Fruit fly (Drosophila melanogaster) whole organism, embryonic: Measurements from ENCODE around the gene CG8379.

Experiments used
- Aef1 ChIP-seq: fragments of 200-800 bp; sonication (Bioruptor generic); IDR thresholded peaks from 3 replicates; pipeline ENCODE4 v1.3.6; 2022; ENCODE audit warnings: missing biosample characterization, missing genetic modification characterization
- CG10209 ChIP-seq: fragments of 200-800 bp; sonication (Bioruptor generic); optimal IDR thresholded peaks from 3 replicates; lab custom pipeline; 2017; ENCODE audit warnings: missing biosample characterization, mild to moderate bottlenecking, missing genetic modification characterization, missing genetic modification reagents
- CG10654 ChIP-seq: fragments of 200-800 bp; sonication (Bioruptor generic); optimal IDR thresholded peaks from 2 replicates; lab custom pipeline; 2016; ENCODE audit warnings: missing biosample characterization, missing genetic modification characterization
- CG10979 ChIP-seq: fragments of 200-800 bp; sonication (Bioruptor generic); optimal IDR thresholded peaks from 2 replicates; lab custom pipeline; 2018; ENCODE audit warnings: missing biosample characterization, mild to moderate bottlenecking, missing genetic modification characterization, moderate library complexity
- CG11093 ChIP-seq: fragments of 200-800 bp; sonication (Bioruptor generic); IDR thresholded peaks from 3 replicates; pipeline ENCODE4 v1.3.6; 2022; ENCODE audit warnings: missing biosample characterization, missing genetic modification characterization
- CG11456 ChIP-seq: fragments of 200-800 bp; sonication (Bioruptor generic); IDR thresholded peaks from 3 replicates; pipeline ENCODE4 v1.3.6; 2022; ENCODE audit warnings: missing biosample characterization, missing genetic modification characterization
- CG1647 ChIP-seq: fragments of 200-800 bp; sonication (Bioruptor generic); optimal IDR thresholded peaks from 3 replicates; lab custom pipeline; 2016; ENCODE audit warnings: missing biosample characterization, missing genetic modification characterization
- CG16815 ChIP-seq: fragments of 200-800 bp; sonication (Bioruptor generic); optimal IDR thresholded peaks from 3 replicates; lab custom pipeline; 2017; ENCODE audit warnings: missing biosample characterization, mild to moderate bottlenecking, missing genetic modification characterization
- CG17912 ChIP-seq: fragments of 200-800 bp; sonication (Bioruptor generic); optimal IDR thresholded peaks from 2 replicates; lab custom pipeline; 2018; ENCODE audit warnings: missing biosample characterization, mild to moderate bottlenecking, missing genetic modification characterization
- CG18599 ChIP-seq: fragments of 200-800 bp; sonication (Bioruptor generic); optimal IDR thresholded peaks from 3 replicates; lab custom pipeline; 2017; ENCODE audit warnings: missing biosample characterization, missing genetic modification characterization, mild to moderate bottlenecking, moderate library complexity, missing genetic modification reagents
- CG3065 ChIP-seq: fragments of 200-800 bp; sonication (Bioruptor generic); optimal IDR thresholded peaks from 2 replicates; lab custom pipeline; 2016; ENCODE audit warnings: missing biosample characterization, missing genetic modification characterization
- CG3281 ChIP-seq: fragments of 200-800 bp; sonication (Bioruptor generic); optimal IDR thresholded peaks from 3 replicates; lab custom pipeline; 2017; ENCODE audit warnings: missing biosample characterization, mild to moderate bottlenecking, missing genetic modification characterization
- CG34224 ChIP-seq: fragments of 200-800 bp; sonication (Bioruptor generic); IDR thresholded peaks from 3 replicates; pipeline ENCODE4 v1.3.6; 2022; ENCODE audit warnings: missing biosample characterization, missing genetic modification characterization; ENCODE audit not compliant: partially characterized antibody
- CG4282 ChIP-seq: fragments of 200-800 bp; sonication (Bioruptor generic); optimal IDR thresholded peaks from 2 replicates; lab custom pipeline; 2016; ENCODE audit warnings: missing biosample characterization, missing genetic modification characterization
- CG4617 ChIP-seq: fragments of 200-800 bp; sonication (Bioruptor generic); optimal IDR thresholded peaks from 3 replicates; lab custom pipeline; 2016; ENCODE audit warnings: missing biosample characterization, missing genetic modification characterization, borderline replicate concordance
- CG6175 ChIP-seq: fragments of 200-800 bp; sonication (Bioruptor generic); IDR thresholded peaks from 3 replicates; pipeline ENCODE4 v1.3.6; 2022; ENCODE audit warnings: missing biosample characterization, missing genetic modification characterization
- CG6765 ChIP-seq: fragments of 200-800 bp; sonication (Bioruptor generic); optimal IDR thresholded peaks from 3 replicates; lab custom pipeline; 2017; ENCODE audit warnings: missing biosample characterization, mild to moderate bottlenecking, missing genetic modification characterization
- CG7987 ChIP-seq: fragments of 200-800 bp; sonication (Bioruptor generic); optimal IDR thresholded peaks from 2 replicates; lab custom pipeline; 2018; ENCODE audit warnings: missing biosample characterization, mild to moderate bottlenecking, missing genetic modification characterization, moderate library complexity
- CG9215 ChIP-seq: fragments of 200-800 bp; sonication (Bioruptor generic); IDR thresholded peaks from 2 replicates; pipeline ENCODE4 v1.3.6; 2022; ENCODE audit warnings: missing biosample characterization, missing genetic modification characterization
- CG9797 ChIP-seq: fragments of 200-800 bp; sonication (Bioruptor generic); optimal IDR thresholded peaks from 3 replicates; lab custom pipeline; 2018; ENCODE audit warnings: missing biosample characterization, mild to moderate bottlenecking, missing genetic modification characterization
- CoRest ChIP-seq: fragments of 200-800 bp; sonication (Bioruptor generic); optimal IDR thresholded peaks from 3 replicates; lab custom pipeline; 2018; ENCODE audit warnings: missing biosample characterization, mild to moderate bottlenecking, missing genetic modification characterization, moderate library complexity
- Dip2 ChIP-seq: fragments of 200-800 bp; sonication (Bioruptor generic); IDR thresholded peaks from 2 replicates; pipeline ENCODE4 v1.3.6; 2022; ENCODE audit warnings: missing biosample characterization, missing genetic modification characterization
- Drgx ChIP-seq: fragments of 200-800 bp; sonication (Bioruptor generic); IDR thresholded peaks from 2 replicates; pipeline ENCODE4 v1.3.6; 2022; ENCODE audit warnings: missing biosample characterization, missing genetic modification characterization
- HLH3B ChIP-seq: fragments of 200-800 bp; sonication (Bioruptor generic); IDR thresholded peaks from 2 replicates; pipeline ENCODE4 v1.3.6; 2022; ENCODE audit warnings: missing biosample characterization, missing genetic modification characterization
- Hey ChIP-seq: fragments of 200-800 bp; sonication (Bioruptor generic); optimal IDR thresholded peaks from 3 replicates; lab custom pipeline; 2018; ENCODE audit warnings: missing biosample characterization, mild to moderate bottlenecking, missing genetic modification characterization
- Hr51 ChIP-seq, 2 experiments: fragments of 200-800 bp; sonication (Bioruptor generic); optimal IDR thresholded peaks; 2 replicates in 1 of 2; 3 replicates in 1 of 2; lab custom pipeline; 2016 to 2018; ENCODE audit warnings: missing biosample characterization in 2 of 2, missing genetic modification characterization in 2 of 2, mild to moderate bottlenecking in 1 of 2, moderate library complexity in 1 of 2
- Hr78 ChIP-seq, 2 experiments: fragments of 200-800 bp in 1 of 2; fragments of >200 bp in 1 of 2; sonication (Bioruptor generic) in 1 of 2; optimal IDR thresholded peaks; 2 replicates each; lab custom pipeline; 2017 to 2019; ENCODE audit warnings: missing biosample characterization in 2 of 2, missing genetic modification characterization in 2 of 2, mild to moderate bottlenecking in 1 of 2, moderate library complexity in 1 of 2
- Meics ChIP-seq: fragments of 200-800 bp; sonication (Bioruptor generic); optimal IDR thresholded peaks from 2 replicates; lab custom pipeline; 2017; ENCODE audit warnings: missing biosample characterization, mild to moderate bottlenecking, missing genetic modification characterization
- Oaz ChIP-seq: fragments of 200-800 bp; sonication (Bioruptor generic); IDR thresholded peaks from 2 replicates; pipeline ENCODE4 v1.3.6; 2022; ENCODE audit warnings: missing biosample characterization, missing genetic modification characterization
- Six4 ChIP-seq: fragments of 200-800 bp; sonication (Bioruptor generic); optimal IDR thresholded peaks from 2 replicates; lab custom pipeline; 2016; ENCODE audit warnings: missing biosample characterization, missing genetic modification characterization
- al ChIP-seq: fragments of 200-800 bp; sonication (Bioruptor generic); IDR thresholded peaks from 2 replicates; pipeline ENCODE4 v1.3.6; 2022; ENCODE audit warnings: missing biosample characterization, missing genetic modification characterization
- bsh ChIP-seq, 2 experiments: fragments of 200-800 bp; sonication (Bioruptor generic); optimal IDR thresholded peaks; 2 replicates each; lab custom pipeline; 2017 to 2018; ENCODE audit warnings: mild to moderate bottlenecking in 2 of 2, missing biosample characterization in 2 of 2, missing genetic modification characterization in 2 of 2, moderate library complexity in 1 of 2
- crc ChIP-seq: fragments of 200-800 bp; sonication (Bioruptor generic); optimal IDR thresholded peaks from 2 replicates; lab custom pipeline; 2016; ENCODE audit warnings: missing biosample characterization, missing genetic modification characterization
- da ChIP-seq: fragments of 200-800 bp; sonication (Bioruptor generic); optimal IDR thresholded peaks from 2 replicates; lab custom pipeline; 2016; ENCODE audit warnings: missing biosample characterization, missing genetic modification characterization
- eve ChIP-seq, 2 experiments: fragments of >200 bp; optimal IDR thresholded peaks; 2 replicates each; lab custom pipeline; 2017; ENCODE audit warnings: missing biosample characterization in 2 of 2, missing genetic modification characterization in 2 of 2
- fu2 ChIP-seq: fragments of 200-800 bp; sonication (Bioruptor generic); optimal IDR thresholded peaks from 2 replicates; lab custom pipeline; 2016; ENCODE audit warnings: missing biosample characterization, missing genetic modification characterization
- gce ChIP-seq: fragments of 200-800 bp; sonication (Bioruptor generic); IDR thresholded peaks from 3 replicates; pipeline ENCODE4 v1.3.6; 2022; ENCODE audit warnings: missing biosample characterization, missing genetic modification characterization
- gfzf ChIP-seq: fragments of 200-800 bp; sonication (Bioruptor generic); optimal IDR thresholded peaks from 2 replicates; lab custom pipeline; 2016; ENCODE audit warnings: missing biosample characterization, mild to moderate bottlenecking, missing genetic modification characterization, moderate library complexity
- grau ChIP-seq: fragments of 200-800 bp; optimal IDR thresholded peaks from 3 replicates; lab custom pipeline; 2019; ENCODE audit warnings: missing biosample characterization, mild to moderate bottlenecking, missing genetic modification characterization, moderate library complexity
- grn ChIP-seq: fragments of 200-800 bp; sonication (Bioruptor generic); optimal IDR thresholded peaks from 3 replicates; lab custom pipeline; 2017; ENCODE audit warnings: missing biosample characterization, missing genetic modification characterization
- gt ChIP-seq: fragments of 200-800 bp; sonication (Bioruptor generic); IDR thresholded peaks from 2 replicates; pipeline ENCODE4 v1.3.6; 2022; ENCODE audit warnings: missing biosample characterization, missing genetic modification characterization
- hb ChIP-seq: fragments of 200-800 bp; sonication (Bioruptor generic); IDR thresholded peaks from 3 replicates; pipeline ENCODE4 v1.3.6; 2022; ENCODE audit warnings: missing biosample characterization, missing genetic modification characterization; ENCODE audit not compliant: partially characterized antibody
- lbe ChIP-seq: fragments of 200-800 bp; sonication (Bioruptor generic); optimal IDR thresholded peaks from 2 replicates; lab custom pipeline; 2016; ENCODE audit warnings: missing biosample characterization, mild to moderate bottlenecking, missing genetic modification characterization
- lola ChIP-seq, 3 experiments: fragments of >200 bp in 2 of 3; fragments of 200-800 bp in 1 of 3; sonication (Bioruptor generic) in 1 of 3; optimal IDR thresholded peaks; 2 replicates each; lab custom pipeline; 2017 to 2019; ENCODE audit warnings: missing biosample characterization in 3 of 3, missing genetic modification characterization in 3 of 3, mild to moderate bottlenecking in 1 of 3, moderate library complexity in 1 of 3
- nerfin-2 ChIP-seq: fragments of 200-800 bp; sonication (Bioruptor generic); IDR thresholded peaks from 2 replicates; pipeline ENCODE4 v1.3.6; 2022; ENCODE audit warnings: missing biosample characterization, missing genetic modification characterization; ENCODE audit not compliant: partially characterized antibody
- org-1 ChIP-seq: fragments of 200-800 bp; sonication (Bioruptor generic); optimal IDR thresholded peaks from 2 replicates; lab custom pipeline; 2017; ENCODE audit warnings: missing biosample characterization, missing genetic modification characterization
- prd ChIP-seq, 3 experiments: fragments of >200 bp in 2 of 3; fragments of 200-800 bp in 1 of 3; sonication (Bioruptor generic) in 1 of 3; optimal IDR thresholded peaks in 2 of 3; IDR thresholded peaks in 1 of 3; 2 replicates in 2 of 3; 3 replicates in 1 of 3; pipeline versions ENCODE4 v1.3.6 to Lab custom; 2017 to 2022; ENCODE audit warnings: missing biosample characterization in 1 of 3, missing genetic modification characterization in 1 of 3
- pzg ChIP-seq: fragments of 200-800 bp; sonication (Bioruptor generic); optimal IDR thresholded peaks from 3 replicates; lab custom pipeline; 2018; ENCODE audit warnings: missing biosample characterization, mild to moderate bottlenecking, missing genetic modification characterization, moderate library complexity
- stc ChIP-seq: fragments of 200-800 bp; sonication (Bioruptor generic); IDR thresholded peaks from 2 replicates; pipeline ENCODE4 v1.3.6; 2022; ENCODE audit warnings: missing biosample characterization, missing genetic modification characterization

Gene CG8379

dm6 chr3R:8819551-8820057, 4.6 kb upstream of the CG8379 start (continued):
- TF ChIP-seq CG4617 (GFP tag; lab: Kevin White, UChicago): no peak
- no peak for TF ChIP-seq CoRest (tag; lab: Kevin White, UChicago)
- no peak for TF ChIP-seq grn (GFP tag; lab: Kevin White, UChicago)
- TF ChIP-seq CG1647 (GFP tag; lab: Kevin White, UChicago): peak; percentile 54
- peak; percentile 36 for TF ChIP-seq CG4282
- TF ChIP-seq fu2 (GFP tag; lab: Kevin White, UChicago): peak; percentile 12
- TF ChIP-seq CG10979: peak; percentile 13
- peak; percentile 27 for TF ChIP-seq org-1 (GFP tag; lab: Kevin White, UChicago)
- TF ChIP-seq lbe (GFP tag; lab: Kevin White, UChicago): peak; percentile 11
- peak; percentile 53 for TF ChIP-seq stc
- peak; percentile 22 for TF ChIP-seq CG17912
- TF ChIP-seq Hr51 (GFP tag; optimal IDR thresholded peaks at IDR 0.05; lab: Kevin White, UChicago): peak in 1 of 2 experiments; percentile 27
- peak in 1 of 2 experiments; percentile 27 for TF ChIP-seq bsh (GFP tag; optimal IDR thresholded peaks at IDR 0.05; lab: Kevin White, UChicago)
- TF ChIP-seq CG3281: peak; percentile 21
- peak; percentile 8 for TF ChIP-seq pzg (GFP tag; lab: Kevin White, UChicago)
- no peak for TF ChIP-seq crc
- peak; percentile 56 for TF ChIP-seq CG10209 (GFP tag; lab: Kevin White, UChicago)
- TF ChIP-seq Hr78 (GFP tag; optimal IDR thresholded peaks at IDR 0.05; lab: Kevin White, UChicago): no peak
- no peak for TF ChIP-seq Aef1 (GFP tag; lab: Robert Waterston, UW)
- no peak for TF ChIP-seq Hey (tag; lab: Kevin White, UChicago)
- TF ChIP-seq Drgx (GFP tag; lab: Robert Waterston, UW): no peak
- peak in 1 of 2 experiments; percentile 80 for TF ChIP-seq eve (GFP tag; optimal IDR thresholded peaks at IDR 0.05; lab: Kevin White, UChicago)
- no peak for TF ChIP-seq da (GFP tag; lab: Kevin White, UChicago)
- TF ChIP-seq CG3065 (GFP tag; lab: Kevin White, UChicago): no peak
- no peak for TF ChIP-seq CG9215 (GFP tag; lab: Robert Waterston, UW)
- TF ChIP-seq HLH3B (GFP tag; lab: Robert Waterston, UW): peak; percentile 14; the same call in 1 of the 2 replicates
- TF ChIP-seq gce (GFP tag; lab: Robert Waterston, UW): no peak
- peak; percentile 43; the same call in 1 of the 2 replicates for TF ChIP-seq gt
- TF ChIP-seq CG11093 (GFP tag; lab: Robert Waterston, UW): no peak
- TF ChIP-seq nerfin-2 (GFP tag; lab: Robert Waterston, UW): no peak
- no peak for TF ChIP-seq Six4 (GFP tag; lab: Kevin White, UChicago)
- TF ChIP-seq CG11456 (GFP tag; lab: Robert Waterston, UW): peak; percentile 51; the same call in 1 of the 3 replicates
- TF ChIP-seq CG18599: peak; percentile 37
- TF ChIP-seq grau (tag; lab: Kevin White, UChicago): no peak
- TF ChIP-seq prd (optimal IDR thresholded peaks at IDR 0.05; lab: Kevin White, UChicago): no peak
- TF ChIP-seq prd (GFP tag; IDR thresholded peaks at IDR 0.05; lab: Robert Waterston, UW): no peak; the same call in 2 of the 3 replicates
- TF ChIP-seq hb (GFP tag; lab: Robert Waterston, UW): no peak
- no peak for TF ChIP-seq CG10654
- no peak for TF ChIP-seq CG9797
- peak; percentile 24 for TF ChIP-seq Meics (GFP tag; lab: Kevin White, UChicago)
- no peak for TF ChIP-seq Dip2
- TF ChIP-seq lola (GFP tag; optimal IDR thresholded peaks at IDR 0.05; lab: Kevin White, UChicago): peak in 1 of 3 experiments; percentile 10
- TF ChIP-seq CG6175: peak; percentile 37; the same call in 1 of the 3 replicates
- TF ChIP-seq CG7987: peak; percentile 8
- no peak for TF ChIP-seq CG34224
- no peak for TF ChIP-seq CG16815 (GFP tag; lab: Kevin White, UChicago)
- no peak for TF ChIP-seq gfzf (GFP tag; lab: Kevin White, UChicago)
- TF ChIP-seq al: no peak
- no peak for TF ChIP-seq Oaz (GFP tag; lab: Robert Waterston, UW)
- peak; percentile 49 for TF ChIP-seq CG6765 (GFP tag; lab: Kevin White, UChicago)
